Fruit fly (Drosophila melanogaster): Measurements from ENCODE around the gene tal-1A.

DNA sequence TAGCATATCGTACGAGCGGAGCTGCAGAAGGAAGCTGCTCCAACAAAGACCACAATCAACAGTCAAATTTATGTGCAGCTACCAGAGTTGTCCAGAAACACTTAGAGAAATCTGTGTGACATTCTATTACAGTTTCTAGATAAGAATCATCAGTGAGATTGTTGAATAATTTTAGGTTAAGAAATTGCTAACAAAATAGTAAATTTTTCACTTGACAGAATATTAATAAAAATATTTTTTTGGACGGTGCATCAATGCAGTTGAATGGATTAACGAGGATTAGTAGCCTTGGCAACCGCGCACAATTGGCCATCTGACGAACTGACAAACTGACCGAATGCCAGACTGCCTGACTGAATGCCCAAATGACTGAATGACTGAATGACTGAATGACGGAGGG lies 34.4 kb downstream of the tal-1A start:
- no peak for TF ChIP-seq vvl (GFP tag; IDR thresholded peaks at IDR 0.05)
- no peak for TF ChIP-seq CG18262 (tag; optimal IDR thresholded peaks at IDR 0.05)
- TF ChIP-seq CG12219 (GFP tag; optimal IDR thresholded peaks at IDR 0.05) = no peak
- no peak for TF ChIP-seq ash1 (GFP tag; optimal IDR thresholded peaks at IDR 0.05)

All from whole organism, embryonic.